Fruit fly (Drosophila melanogaster) whole organism, embryonic: ENCODE measurements around the gene CG43618.
A peak's percentile ranks its signal among the peaks of the same experiment; 100 is the strongest.

Experiments
- Ada2b ChIP-seq: fragments of 200-800 bp; sonication (Bioruptor generic); IDR thresholded peaks from 2 replicates; pipeline ENCODE4 v1.3.6; 2022; ENCODE audit warnings: missing biosample characterization, missing genetic modification characterization
- Bgb ChIP-seq: fragments of 200-800 bp; sonication (Bioruptor generic); IDR thresholded peaks from 2 replicates; pipeline ENCODE4 v1.3.6; 2022; ENCODE audit warnings: missing biosample characterization, missing genetic modification characterization; ENCODE audit not compliant: partially characterized antibody
- CG11093 ChIP-seq: fragments of 200-800 bp; sonication (Bioruptor generic); IDR thresholded peaks from 3 replicates; pipeline ENCODE4 v1.3.6; 2022; ENCODE audit warnings: missing biosample characterization, missing genetic modification characterization
- CG1233 ChIP-seq: fragments of 200-800 bp; sonication (Bioruptor generic); optimal IDR thresholded peaks from 4 replicates; lab custom pipeline; 2018; ENCODE audit warnings: missing biosample characterization, mild to moderate bottlenecking, missing genetic modification characterization
- CG17385 ChIP-seq: fragments of 200-800 bp; sonication (Bioruptor generic); optimal IDR thresholded peaks from 3 replicates; lab custom pipeline; 2018; ENCODE audit warnings: missing biosample characterization, mild to moderate bottlenecking, missing genetic modification characterization
- CG30403 ChIP-seq: fragments of 200-800 bp; sonication (Bioruptor generic); optimal IDR thresholded peaks from 3 replicates; lab custom pipeline; 2016; ENCODE audit warnings: missing biosample characterization, missing genetic modification characterization
- CG3065 ChIP-seq: fragments of 200-800 bp; sonication (Bioruptor generic); optimal IDR thresholded peaks from 2 replicates; lab custom pipeline; 2016; ENCODE audit warnings: missing biosample characterization, missing genetic modification characterization
- CG33557 ChIP-seq: fragments of 200-800 bp; sonication (Bioruptor generic); optimal IDR thresholded peaks from 2 replicates; lab custom pipeline; 2019; ENCODE audit warnings: missing biosample characterization, mild to moderate bottlenecking, missing genetic modification characterization, moderate library complexity
- CG34376 ChIP-seq: fragments of 200-800 bp; sonication (Bioruptor generic); optimal IDR thresholded peaks from 2 replicates; lab custom pipeline; 2018; ENCODE audit warnings: missing biosample characterization, mild to moderate bottlenecking, missing genetic modification characterization
- CG34422 ChIP-seq: fragments of 200-800 bp; sonication (Bioruptor generic); IDR thresholded peaks from 3 replicates; pipeline ENCODE4 v1.3.6; 2022; ENCODE audit warnings: missing biosample characterization, missing genetic modification characterization
- CG4404 ChIP-seq: fragments of 200-800 bp; sonication (Bioruptor generic); IDR thresholded peaks from 2 replicates; pipeline ENCODE4 v1.3.6; 2022; ENCODE audit warnings: missing biosample characterization, missing genetic modification characterization
- CG6272 ChIP-seq: fragments of 200-800 bp; sonication (Bioruptor generic); IDR thresholded peaks from 2 replicates; pipeline ENCODE4 v1.3.6; 2022; ENCODE audit warnings: missing biosample characterization, missing genetic modification characterization
- CG6689 ChIP-seq: fragments of 200-800 bp; sonication (Bioruptor generic); IDR thresholded peaks from 2 replicates; pipeline ENCODE4 v1.3.6; 2022; ENCODE audit warnings: missing biosample characterization, missing genetic modification characterization
- CG8359 ChIP-seq: fragments of 200-800 bp; sonication (Bioruptor generic); optimal IDR thresholded peaks from 2 replicates; lab custom pipeline; 2017; ENCODE audit warnings: missing biosample characterization, mild to moderate bottlenecking, missing genetic modification characterization, borderline replicate concordance
- CG8944 ChIP-seq: fragments of 200-800 bp; sonication (Bioruptor generic); optimal IDR thresholded peaks from 3 replicates; lab custom pipeline; 2016; ENCODE audit warnings: missing biosample characterization, missing genetic modification characterization
- CG9727 ChIP-seq: fragments of 200-800 bp; sonication (Bioruptor generic); optimal IDR thresholded peaks from 3 replicates; lab custom pipeline; 2017; ENCODE audit warnings: missing biosample characterization, mild to moderate bottlenecking, missing genetic modification characterization
- CG9932 ChIP-seq: fragments of 200-800 bp; sonication (Bioruptor generic); IDR thresholded peaks from 2 replicates; pipeline ENCODE4 v1.3.6; 2022; ENCODE audit warnings: missing biosample characterization, missing genetic modification characterization
- Dad ChIP-seq: fragments of 200-800 bp; sonication (Bioruptor generic); optimal IDR thresholded peaks from 3 replicates; lab custom pipeline; 2016; ENCODE audit warnings: missing biosample characterization, missing genetic modification characterization
- Dip2 ChIP-seq: fragments of 200-800 bp; sonication (Bioruptor generic); IDR thresholded peaks from 2 replicates; pipeline ENCODE4 v1.3.6; 2022; ENCODE audit warnings: missing biosample characterization, missing genetic modification characterization
- H15 ChIP-seq: fragments of 200-800 bp; sonication (Bioruptor generic); IDR thresholded peaks from 3 replicates; pipeline ENCODE4 v1.3.6; 2022; ENCODE audit warnings: missing biosample characterization, missing genetic modification characterization
- HLH3B ChIP-seq: fragments of 200-800 bp; sonication (Bioruptor generic); IDR thresholded peaks from 2 replicates; pipeline ENCODE4 v1.3.6; 2022; ENCODE audit warnings: missing biosample characterization, missing genetic modification characterization
- HLH54F ChIP-seq: fragments of 200-800 bp; sonication (Bioruptor generic); optimal IDR thresholded peaks from 3 replicates; lab custom pipeline; 2016; ENCODE audit warnings: missing biosample characterization, missing genetic modification characterization
- Hmr ChIP-seq: fragments of 200-800 bp; sonication (Bioruptor generic); optimal IDR thresholded peaks from 3 replicates; lab custom pipeline; 2017; ENCODE audit warnings: mild to moderate bottlenecking, missing biosample characterization, missing genetic modification reagents, missing genetic modification characterization
- Med ChIP-seq: fragments of 200-800 bp; sonication (Bioruptor generic); peaks from one replicate; lab custom pipeline; 2016; ENCODE audit warnings: missing biosample characterization, missing genetic modification characterization, mild to moderate bottlenecking, inconsistent platforms, moderate library complexity
- Mes4 ChIP-seq: fragments of 200-800 bp; sonication (Bioruptor generic); optimal IDR thresholded peaks from 2 replicates; lab custom pipeline; 2016; ENCODE audit warnings: missing biosample characterization, missing genetic modification characterization
- Neu2 ChIP-seq: fragments of 200-800 bp; sonication (Bioruptor generic); optimal IDR thresholded peaks from 3 replicates; lab custom pipeline; 2016; ENCODE audit warnings: missing biosample characterization, missing genetic modification characterization, borderline replicate concordance
- PHDP ChIP-seq: fragments of 200-800 bp; sonication (Bioruptor generic); optimal IDR thresholded peaks from 3 replicates; lab custom pipeline; 2018; ENCODE audit warnings: missing biosample characterization, mild to moderate bottlenecking, missing genetic modification characterization, moderate library complexity
- Rfx ChIP-seq: fragments of 200-800 bp; sonication (Bioruptor generic); IDR thresholded peaks from 2 replicates; pipeline ENCODE4 v1.3.6; 2022; ENCODE audit warnings: missing biosample characterization, missing genetic modification characterization
- Spps ChIP-seq: fragments of 200-800 bp; sonication (Bioruptor generic); optimal IDR thresholded peaks from 2 replicates; lab custom pipeline; 2018; ENCODE audit warnings: missing biosample characterization, mild to moderate bottlenecking, missing genetic modification characterization
- bcd ChIP-seq: fragments of 200-800 bp; sonication (Bioruptor generic); optimal IDR thresholded peaks from 2 replicates; lab custom pipeline; 2017; ENCODE audit warnings: missing biosample characterization, mild to moderate bottlenecking, missing genetic modification characterization
- cato ChIP-seq: fragments of 200-800 bp; sonication (Bioruptor generic); optimal IDR thresholded peaks from 2 replicates; lab custom pipeline; 2016; ENCODE audit warnings: missing biosample characterization, missing genetic modification characterization, borderline replicate concordance
- chm ChIP-seq: fragments of 200-800 bp; sonication (Bioruptor generic); IDR thresholded peaks from 2 replicates; pipeline ENCODE4 v1.3.6; 2022; ENCODE audit warnings: missing biosample characterization, missing genetic modification characterization
- da ChIP-seq: fragments of 200-800 bp; sonication (Bioruptor generic); optimal IDR thresholded peaks from 2 replicates; lab custom pipeline; 2016; ENCODE audit warnings: missing biosample characterization, missing genetic modification characterization
- dati ChIP-seq: fragments of 200-800 bp; sonication (Bioruptor generic); IDR thresholded peaks from 2 replicates; pipeline ENCODE4 v1.3.6; 2022; ENCODE audit warnings: missing biosample characterization, missing genetic modification characterization
- dpn ChIP-seq, 2 experiments: fragments of 200-800 bp; sonication (Bioruptor generic); optimal IDR thresholded peaks; 3 replicates each; lab custom pipeline; 2016; ENCODE audit warnings: missing biosample characterization in 2 of 2, missing genetic modification characterization in 2 of 2
- ems ChIP-seq: fragments of 200-800 bp; sonication (Bioruptor generic); optimal IDR thresholded peaks from 3 replicates; lab custom pipeline; 2016; ENCODE audit warnings: missing biosample characterization, missing genetic modification characterization
- en ChIP-seq: fragments of 200-800 bp; sonication (Bioruptor generic); optimal IDR thresholded peaks from 2 replicates; lab custom pipeline; 2016; ENCODE audit warnings: missing biosample characterization, missing genetic modification characterization
- fd96Cb ChIP-seq: fragments of 200-800 bp; sonication (Bioruptor generic); optimal IDR thresholded peaks from 2 replicates; lab custom pipeline; 2018; ENCODE audit warnings: missing biosample characterization, mild to moderate bottlenecking, missing genetic modification characterization, moderate library complexity
- gfzf ChIP-seq: fragments of 200-800 bp; sonication (Bioruptor generic); optimal IDR thresholded peaks from 2 replicates; lab custom pipeline; 2016; ENCODE audit warnings: missing biosample characterization, mild to moderate bottlenecking, missing genetic modification characterization, moderate library complexity
- ind ChIP-seq: fragments of 200-800 bp; sonication (Bioruptor generic); optimal IDR thresholded peaks from 3 replicates; lab custom pipeline; 2016; ENCODE audit warnings: missing biosample characterization, missing genetic modification characterization
- klu ChIP-seq: fragments of 200-800 bp; sonication (Bioruptor generic); IDR thresholded peaks from 2 replicates; pipeline ENCODE4 v1.3.6; 2022; ENCODE audit warnings: missing biosample characterization, missing genetic modification characterization
- lbe ChIP-seq: fragments of 200-800 bp; sonication (Bioruptor generic); optimal IDR thresholded peaks from 2 replicates; lab custom pipeline; 2016; ENCODE audit warnings: missing biosample characterization, mild to moderate bottlenecking, missing genetic modification characterization
- lilli ChIP-seq: fragments of 200-800 bp; sonication (Bioruptor generic); optimal IDR thresholded peaks from 3 replicates; lab custom pipeline; 2016; ENCODE audit warnings: missing biosample characterization, missing genetic modification characterization
- nmo ChIP-seq: fragments of 200-800 bp; sonication (Bioruptor generic); optimal IDR thresholded peaks from 2 replicates; lab custom pipeline; 2018; ENCODE audit warnings: missing biosample characterization, mild to moderate bottlenecking, missing genetic modification characterization, moderate library complexity
- oc ChIP-seq: fragments of 200-800 bp; sonication (Bioruptor generic); optimal IDR thresholded peaks from 2 replicates; lab custom pipeline; 2018; ENCODE audit warnings: missing biosample characterization, mild to moderate bottlenecking, missing genetic modification characterization, moderate library complexity
- pan ChIP-seq, 4 experiments: fragments of >200 bp in 3 of 4; fragments of 200-800 bp in 1 of 4; sonication (Bioruptor generic) in 1 of 4; optimal IDR thresholded peaks in 3 of 4; IDR thresholded peaks in 1 of 4; 2 replicates each; pipeline versions ENCODE4 v1.3.6 to Lab custom; 2017 to 2022; ENCODE audit warnings: missing biosample characterization in 2 of 4, missing genetic modification characterization in 2 of 4, mixed read lengths in 1 of 4
- sisA ChIP-seq: fragments of 200-800 bp; sonication (Bioruptor generic); IDR thresholded peaks from 2 replicates; pipeline ENCODE4 v1.3.6; 2022; ENCODE audit warnings: missing biosample characterization, missing genetic modification characterization
- tgo ChIP-seq: fragments of 200-800 bp; sonication (Bioruptor generic); IDR thresholded peaks from 3 replicates; pipeline ENCODE4 v1.3.6; 2022; ENCODE audit warnings: missing biosample characterization, missing genetic modification characterization
- tio ChIP-seq: fragments of 200-800 bp; sonication (Bioruptor generic); optimal IDR thresholded peaks from 2 replicates; lab custom pipeline; 2017; ENCODE audit warnings: missing biosample characterization, missing genetic modification characterization, inconsistent platforms
- zen2 ChIP-seq: fragments of 200-800 bp; sonication (Bioruptor generic); IDR thresholded peaks from 3 replicates; pipeline ENCODE4 v1.3.6; 2022; ENCODE audit warnings: missing biosample characterization, missing genetic modification characterization; ENCODE audit not compliant: partially characterized antibody
- zf30C ChIP-seq: fragments of 200-800 bp; sonication (Bioruptor generic); optimal IDR thresholded peaks from 3 replicates; lab custom pipeline; 2018; ENCODE audit warnings: missing biosample characterization, mild to moderate bottlenecking, missing genetic modification characterization

The CG43618 gene

dm6 chr3R:8072635-8073034 is 23.7 kb downstream of the CG43618 start:
- no peak for TF ChIP-seq CG33557 (GFP tag; lab: Kevin White, UChicago)
- TF ChIP-seq Dip2 (GFP tag; lab: Robert Waterston, UW) = no peak
- TF ChIP-seq tgo (GFP tag; lab: Robert Waterston, UW) = peak; percentile 23; the same call in 1 of the 3 replicates
- TF ChIP-seq CG1233 (GFP tag; lab: Kevin White, UChicago) = no peak
- peak; percentile 51 for TF ChIP-seq Ada2b
- TF ChIP-seq dati (GFP tag; lab: Robert Waterston, UW) = no peak
- no peak for TF ChIP-seq oc (tag; lab: Kevin White, UChicago)
- peak; percentile 20 for TF ChIP-seq tio (GFP tag; lab: Kevin White, UChicago)
- TF ChIP-seq zen2 (GFP tag; lab: Robert Waterston, UW) = no peak
- TF ChIP-seq CG11093 (GFP tag; lab: Robert Waterston, UW) = no peak
- TF ChIP-seq dpn (GFP tag; optimal IDR thresholded peaks at IDR 0.05; lab: Kevin White, UChicago) = peak; percentile 18 to 20
- peak; percentile 39 for TF ChIP-seq ind
- peak; percentile 9 for TF ChIP-seq CG9727
- no peak for TF ChIP-seq CG34422
- TF ChIP-seq ems (GFP tag; lab: Kevin White, UChicago) = peak; percentile 12
- TF ChIP-seq lilli (GFP tag; lab: Kevin White, UChicago) = peak; percentile 40
- no peak for TF ChIP-seq Med (GFP tag; lab: Kevin White, UChicago)
- peak; percentile 50 for TF ChIP-seq sisA (GFP tag; lab: Robert Waterston, UW)
- TF ChIP-seq HLH3B = no peak
- TF ChIP-seq lbe = no peak
- TF ChIP-seq gfzf (GFP tag; lab: Kevin White, UChicago) = no peak
- TF ChIP-seq CG8359 (GFP tag; lab: Kevin White, UChicago) = no peak
- peak; percentile 35; the same call in 1 of the 2 replicates for TF ChIP-seq CG9932 (GFP tag; lab: Robert Waterston, UW)
- no peak for TF ChIP-seq CG34376 (GFP tag; lab: Kevin White, UChicago)
- no peak for TF ChIP-seq CG17385 (GFP tag; lab: Kevin White, UChicago)
- TF ChIP-seq CG4404 (GFP tag; lab: Robert Waterston, UW) = peak; percentile 10; the same call in 1 of the 2 replicates
- no peak for TF ChIP-seq cato (GFP tag; lab: Kevin White, UChicago)
- no peak for TF ChIP-seq pan (optimal IDR thresholded peaks at IDR 0.05; lab: Kevin White, UChicago)
- TF ChIP-seq pan (GFP tag; optimal IDR thresholded peaks at IDR 0.05 in 1 of 2, IDR thresholded peaks at IDR 0.05 in 1 of 2) = peak in 1 of 2 experiments; percentile 39
- TF ChIP-seq CG6689 = 0 out of 2 replicates have a peak, but pooled peaks have one; percentile 17
- TF ChIP-seq nmo (GFP tag; lab: Kevin White, UChicago) = peak; percentile 40
- TF ChIP-seq Neu2 = no peak
- no peak for TF ChIP-seq chm (GFP tag; lab: Robert Waterston, UW)
- peak; percentile 17 for TF ChIP-seq en (GFP tag; lab: Kevin White, UChicago)
- TF ChIP-seq H15 = no peak
- TF ChIP-seq Bgb = no peak
- no peak for TF ChIP-seq Mes4 (GFP tag; lab: Kevin White, UChicago)
- TF ChIP-seq HLH54F = peak; percentile 3
- no peak for TF ChIP-seq Dad
- TF ChIP-seq CG6272 (GFP tag; lab: Robert Waterston, UW) = no peak
- no peak for TF ChIP-seq Spps (tag; lab: Kevin White, UChicago)
- no peak for TF ChIP-seq PHDP (tag; lab: Kevin White, UChicago)
- peak; percentile 26 for TF ChIP-seq fd96Cb (tag; lab: Kevin White, UChicago)
- TF ChIP-seq CG8944 (GFP tag; lab: Kevin White, UChicago) = no peak
- peak; percentile 59 for TF ChIP-seq Hmr (GFP tag; lab: Kevin White, UChicago)
- TF ChIP-seq CG30403 = peak; percentile 28
- TF ChIP-seq da (GFP tag; lab: Kevin White, UChicago) = no peak
- no peak for TF ChIP-seq CG3065
- TF ChIP-seq zf30C (GFP tag; lab: Kevin White, UChicago) = no peak
- peak; percentile 35 for TF ChIP-seq bcd (GFP tag; lab: Kevin White, UChicago)
- peak; percentile 48 for TF ChIP-seq Rfx
- TF ChIP-seq klu = no peak
